Fruit fly (Drosophila melanogaster): ENCODE measurements around the gene CG5968.
A peak's percentile ranks its signal among the peaks of the same experiment; 100 is the strongest.

The CG5968 gene

DNA sequence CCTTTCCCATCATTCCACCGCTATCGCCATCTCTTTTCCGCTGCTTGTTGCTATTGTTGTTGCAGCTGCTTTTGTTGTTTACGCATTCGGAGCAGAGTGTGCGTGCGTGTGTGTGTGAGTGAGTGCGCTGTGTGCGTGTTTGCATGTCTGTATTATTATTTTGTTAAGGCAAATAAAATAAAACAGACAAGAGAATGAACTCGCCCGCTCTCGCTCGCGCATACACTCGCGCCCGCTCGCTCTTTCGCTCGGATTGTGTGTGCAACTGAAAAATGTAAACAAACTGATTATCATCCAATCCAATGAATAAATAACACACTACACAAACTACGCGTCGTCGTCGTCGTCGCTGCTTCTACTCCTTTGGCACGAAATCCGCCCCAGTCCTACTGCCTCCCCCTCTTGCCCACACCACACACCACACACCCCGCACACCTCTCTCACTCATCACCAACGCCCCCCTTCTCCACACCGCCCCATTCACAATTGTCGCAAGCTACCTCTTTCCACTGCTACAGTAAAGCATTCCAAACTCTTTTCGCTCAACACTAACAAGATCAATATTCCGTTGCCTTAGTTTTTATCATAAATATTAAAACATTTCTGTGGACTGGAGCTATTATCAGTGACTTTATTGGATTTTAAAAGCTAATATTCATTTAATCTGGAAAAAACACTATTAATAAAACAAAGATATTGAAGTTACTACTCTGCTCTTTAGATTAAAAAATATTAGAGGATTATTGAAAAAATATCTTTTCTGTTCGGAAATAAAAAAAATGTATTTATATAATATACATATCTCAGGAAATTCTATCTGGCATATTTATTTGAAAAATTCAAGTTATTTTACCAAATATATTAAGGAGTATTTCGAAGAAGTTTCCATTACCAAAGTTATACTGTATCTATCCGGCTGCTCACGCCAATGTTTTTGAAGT, 28.1 kb downstream of the CG5968 start:
- TF ChIP-seq CTCF (optimal IDR thresholded peaks at IDR 0.05) (no peak), CG8478 (optimal IDR thresholded peaks at IDR 0.05) (no peak)

- no peak for TF ChIP-seq CTCF (optimal IDR thresholded peaks at IDR 0.05)
- no peak for TF ChIP-seq CG8478 (optimal IDR thresholded peaks at IDR 0.05)
Observed at dm6 chr2L:16520475-16521344, 29.0 kb downstream of the CG5968 start.

DNA sequence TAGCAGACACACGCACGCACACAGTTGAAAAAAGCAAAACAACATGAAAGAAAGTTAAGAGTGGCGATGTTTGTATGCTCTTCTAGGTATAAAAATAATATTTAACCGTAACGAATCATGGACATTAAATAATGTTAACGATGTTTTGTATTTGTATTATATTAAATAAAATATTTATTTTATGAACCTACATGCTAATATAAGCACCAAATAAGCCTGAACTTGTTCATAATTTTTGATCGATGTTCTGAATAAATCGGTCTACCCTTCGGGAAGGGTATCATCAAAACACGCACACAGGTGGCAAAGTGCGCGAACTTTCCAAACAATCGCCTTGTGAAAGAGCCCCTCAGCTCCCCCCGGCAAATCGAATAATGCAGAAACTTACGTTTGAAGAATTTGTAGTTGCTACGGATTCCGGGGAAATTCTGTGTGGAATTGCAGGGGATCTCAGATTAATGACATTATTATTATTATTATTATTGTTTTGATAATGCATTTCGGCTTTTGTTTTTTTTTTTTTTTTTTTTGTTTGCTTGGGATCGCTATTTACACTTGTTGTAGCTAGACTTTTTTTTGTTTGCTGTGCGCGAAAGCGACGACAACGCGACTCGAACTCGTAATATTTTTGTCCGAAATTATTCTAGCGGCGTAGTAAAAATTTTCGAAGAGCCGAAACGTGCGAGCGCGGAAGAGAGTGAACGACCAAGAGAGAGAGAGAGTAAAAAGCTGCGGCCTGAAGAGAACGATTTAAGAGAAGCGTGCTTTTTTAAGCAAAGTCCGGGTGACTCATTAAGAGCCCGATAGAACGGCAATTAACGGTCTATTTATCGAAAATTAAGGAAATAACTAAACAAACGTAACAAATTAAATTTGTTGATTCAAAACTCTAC, 29.9 kb downstream of the CG5968 start:
- no peak for TF ChIP-seq CTCF (optimal IDR thresholded peaks at IDR 0.05)
- no peak for TF ChIP-seq CG8478 (optimal IDR thresholded peaks at IDR 0.05)

- TF ChIP-seq CTCF (optimal IDR thresholded peaks at IDR 0.05) (no peak), CG8478 (optimal IDR thresholded peaks at IDR 0.05) (no peak)
Observed at dm6 chr2L:16511277-16511678, 38.5 kb downstream of the CG5968 start.

- TF ChIP-seq CG8478 (optimal IDR thresholded peaks at IDR 0.05) (no peak), CTCF (optimal IDR thresholded peaks at IDR 0.05) (peak in 1 of 2 experiments; percentile 33)
Observed at dm6 chr2L:16507682-16508269, 42.0 kb downstream of the CG5968 start.

dm6 chr2L:16507197-16507596, 42.6 kb downstream of the CG5968 start:
- TF ChIP-seq CG8478 (optimal IDR thresholded peaks at IDR 0.05) (no peak), CTCF (optimal IDR thresholded peaks at IDR 0.05) (no peak)

- no peak for TF ChIP-seq CG8478 (optimal IDR thresholded peaks at IDR 0.05)
- TF ChIP-seq CTCF (optimal IDR thresholded peaks at IDR 0.05) = no peak
Observed at dm6 chr2L:16502898-16503551, 46.7 kb downstream of the CG5968 start.

- TF ChIP-seq CTCF (optimal IDR thresholded peaks at IDR 0.05) = no peak
- TF ChIP-seq CG8478 (optimal IDR thresholded peaks at IDR 0.05) = no peak
Observed at dm6 chr2L:16501366-16501765, 48.4 kb downstream of the CG5968 start.

dm6 chr2L:16500469-16500868, 49.3 kb downstream of the CG5968 start:
- TF ChIP-seq CG8478 (optimal IDR thresholded peaks at IDR 0.05) = no peak
- TF ChIP-seq CTCF (optimal IDR thresholded peaks at IDR 0.05) = no peak

DNA sequence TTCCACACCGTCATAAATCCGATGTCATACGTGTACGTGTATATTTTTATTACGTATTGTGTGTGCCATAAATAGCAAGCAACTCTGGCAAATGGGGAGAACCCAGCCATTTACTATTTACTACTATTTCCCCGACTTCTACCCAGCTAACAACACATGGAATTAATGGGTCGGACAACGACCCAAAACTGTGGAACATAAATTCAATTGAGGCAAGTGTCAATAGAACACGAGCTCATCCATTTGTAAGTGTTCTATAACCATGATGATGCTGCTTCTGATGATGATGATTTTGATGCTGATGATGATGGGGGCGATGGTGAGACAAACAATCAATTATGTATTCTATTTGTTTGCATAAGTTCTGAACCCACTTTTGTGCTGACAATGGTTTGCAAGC, 50.2 kb downstream of the CG5968 start:
- TF ChIP-seq CG8478 (optimal IDR thresholded peaks at IDR 0.05) (no peak), CTCF (optimal IDR thresholded peaks at IDR 0.05) (no peak)
